Fruit fly (Drosophila melanogaster) Kc167 (cell line): ENCODE data around the gene CG33688.

Source experiments
- Myc ChIP-seq: fragments of >200 bp; optimal IDR thresholded peaks from 2 replicates; lab custom pipeline; 2017; ENCODE audit warnings: missing external identifiers
- Sin3A ChIP-seq: fragments of >200 bp; optimal IDR thresholded peaks from 2 replicates; lab custom pipeline; 2018; ENCODE audit warnings: missing external identifiers
- h ChIP-seq: fragments of >200 bp; optimal IDR thresholded peaks from 3 replicates; lab custom pipeline; 2018; ENCODE audit warnings: missing external identifiers
- insv ChIP-seq: fragments of >200 bp; optimal IDR thresholded peaks from 3 replicates; lab custom pipeline; 2018; ENCODE audit warnings: missing external identifiers
- psq ChIP-seq: fragments of >200 bp; optimal IDR thresholded peaks from 2 replicates; lab custom pipeline; 2017; ENCODE audit warnings: missing external identifiers
- ttk ChIP-seq: sonication (Bioruptor generic); optimal IDR thresholded peaks from 2 replicates; lab custom pipeline; 2017; ENCODE audit warnings: missing external identifiers

- TF ChIP-seq h (no peak), ttk (lab: Kevin White, UChicago) (no peak), insv (no peak), Myc (no peak), psq (no peak), Sin3A (lab: Kevin White, UChicago) (no peak)
These were observed 9.7 kb upstream of the CG33688 start for dm6 chr3L:16189058-16189924.
